Fruit fly (Drosophila melanogaster) whole organism, adult: ENCODE measurements around the gene Mabi.

ENCODE experiments used
- CG12768 ChIP-seq: fragments of 200-800 bp; sonication (Bioruptor generic); optimal IDR thresholded peaks from 2 replicates; lab custom pipeline; 2017; ENCODE audit warnings: missing biosample characterization, missing genetic modification characterization, mild to moderate bottlenecking, moderate library complexity, missing genetic modification reagents
- CG14711 ChIP-seq: fragments of 200-800 bp; sonication (Bioruptor generic); optimal IDR thresholded peaks from 2 replicates; lab custom pipeline; 2018; ENCODE audit warnings: missing biosample characterization, mild to moderate bottlenecking, missing genetic modification characterization, moderate library complexity
- CG1620 ChIP-seq: fragments of 200-800 bp; sonication (Bioruptor generic); optimal IDR thresholded peaks from 2 replicates; lab custom pipeline; 2016; ENCODE audit warnings: missing biosample characterization, missing genetic modification characterization
- CG5204 ChIP-seq: fragments of 200-800 bp; sonication (Bioruptor generic); optimal IDR thresholded peaks from 2 replicates; lab custom pipeline; 2016; ENCODE audit warnings: missing biosample characterization, missing genetic modification characterization
- CG7101 ChIP-seq: fragments of 200-800 bp; sonication (Bioruptor generic); optimal IDR thresholded peaks from 2 replicates; lab custom pipeline; 2018; ENCODE audit warnings: missing biosample characterization, mild to moderate bottlenecking, missing genetic modification characterization, moderate library complexity
- Mnt ChIP-seq: fragments of 200-800 bp; sonication (Bioruptor generic); optimal IDR thresholded peaks from 2 replicates; lab custom pipeline; 2016; ENCODE audit warnings: missing biosample characterization, mild to moderate bottlenecking, missing genetic modification characterization
- kay ChIP-seq: fragments of 200-800 bp; sonication (Bioruptor generic); peaks from one replicate; lab custom pipeline; 2016; ENCODE audit warnings: missing biosample characterization, missing genetic modification characterization, borderline replicate concordance
- pad ChIP-seq: fragments of 200-800 bp; sonication (Bioruptor generic); optimal IDR thresholded peaks from 3 replicates; lab custom pipeline; 2017; ENCODE audit warnings: missing biosample characterization, missing genetic modification characterization, mild to moderate bottlenecking, moderate library complexity, missing genetic modification reagents

DNA sequence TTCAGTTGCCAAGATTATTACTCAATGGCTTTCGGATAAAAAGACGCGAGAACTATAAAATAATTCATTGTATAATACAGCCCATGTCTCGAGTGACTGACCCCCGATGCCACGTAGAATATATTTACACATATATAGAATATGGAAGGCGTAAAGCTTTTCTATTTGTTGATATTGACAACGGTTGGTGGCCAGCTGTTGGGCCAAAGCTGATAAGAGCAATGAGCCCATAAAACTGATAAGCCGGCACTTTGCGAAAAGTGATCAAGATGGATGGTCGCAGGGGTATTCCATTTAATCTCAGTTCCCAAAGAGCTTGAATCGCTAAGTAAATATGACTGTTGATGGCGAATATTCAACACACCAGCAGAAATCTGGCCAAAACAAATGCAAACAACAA lies 43.9 kb downstream of the Mabi start:
- TF ChIP-seq pad (GFP tag; lab: Kevin White, UChicago) = peak; percentile 55
- no peak for TF ChIP-seq kay
- TF ChIP-seq CG14711 (tag; lab: Kevin White, UChicago) = peak; percentile 12
- TF ChIP-seq CG7101 (tag; lab: Kevin White, UChicago) = peak; percentile 52
- TF ChIP-seq Mnt (GFP tag; lab: Kevin White, UChicago) = peak; percentile 57
- TF ChIP-seq CG1620 (GFP tag; lab: Kevin White, UChicago) = no peak
- TF ChIP-seq CG5204 (GFP tag; lab: Kevin White, UChicago) = no peak
- peak; percentile 81 for TF ChIP-seq CG12768 (GFP tag; lab: Kevin White, UChicago)
